Worm (Caenorhabditis elegans) whole organism, young adult: ENCODE data around the gene T04A8.13.

Source experiments
- K11D2.4 ChIP-seq: fragments of 200-800 bp; sonication (Bioruptor generic); IDR thresholded peaks from 2 replicates; pipeline ENCODE4 v1.3.6; 2022; ENCODE audit warnings: missing genetic modification reagents, missing genetic modification characterization, missing compliant biosample characterization
- bed-1 ChIP-seq: fragments of 200-800 bp; sonication (Bioruptor generic); IDR thresholded peaks from 2 replicates; pipeline ENCODE4 v1.3.6; 2022; ENCODE audit warnings: missing genetic modification reagents, missing genetic modification characterization, missing compliant biosample characterization
- dpl-1 ChIP-seq: fragments of 150-350 bp; optimal IDR thresholded peaks from 2 replicates; lab custom pipeline; 2014; ENCODE audit warnings: missing biosample characterization, missing genetic modification reagents, missing genetic modification characterization
- snpc-4 ChIP-seq, 5 experiments: fragments of 150-350 bp in 1 of 5; sonication (generic microtip) in 4 of 5; optimal IDR thresholded peaks; 2 replicates each; lab custom pipeline; 2014 to 2018; ENCODE audit warnings: missing genetic modification characterization in 5 of 5, missing biosample characterization in 3 of 5, antibody characterized with exemption in 2 of 5, mild to moderate bottlenecking in 2 of 5, missing compliant biosample characterization in 2 of 5, missing genotype in 2 of 5, moderate library complexity in 2 of 5, missing genetic modification reagents in 1 of 5
- unc-62 ChIP-seq: fragments of 150-350 bp; optimal IDR thresholded peaks from 2 replicates; lab custom pipeline; 2014; ENCODE audit warnings: missing biosample characterization, missing genetic modification reagents, missing genetic modification characterization

DNA sequence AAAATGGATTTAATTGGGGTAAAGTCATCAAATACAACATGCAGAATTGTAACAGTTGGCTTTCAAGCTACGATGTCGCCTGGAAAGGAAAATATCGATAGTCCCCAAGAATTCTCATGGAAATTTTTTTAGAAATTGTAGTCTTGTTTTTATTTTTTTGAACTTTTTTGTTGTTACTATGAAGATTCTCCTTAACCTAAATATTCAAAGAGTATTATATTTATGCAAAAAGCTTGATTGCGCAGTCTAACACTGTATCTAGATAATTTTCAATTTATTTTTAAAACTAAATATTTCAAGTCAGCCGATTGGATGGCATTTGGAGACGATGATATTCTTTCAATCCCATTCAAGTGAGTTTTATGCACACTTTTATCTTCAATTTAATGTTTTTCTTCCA, 1.6 kb upstream of the T04A8.13 start, which contains the start of gene pgap-2:
- TF ChIP-seq snpc-4 (GFP tag; optimal IDR thresholded peaks at IDR 0.05; lab: Kevin White, UChicago) = no peak
- no peak for TF ChIP-seq snpc-4 (tag; optimal IDR thresholded peaks at IDR 0.05; lab: Kevin White, UChicago)
- no peak for TF ChIP-seq bed-1 (GFP tag; lab: Robert Waterston, UW)
- TF ChIP-seq K11D2.4 (GFP tag; lab: Robert Waterston, UW) = no peak
- no peak for TF ChIP-seq unc-62 (GFP tag; lab: Kevin White, UChicago)
- TF ChIP-seq dpl-1 (GFP tag; lab: Kevin White, UChicago) = no peak
